Worm (Caenorhabditis elegans) whole organism, young adult: ENCODE data around the gene T28H11.7.

ENCODE experiments used
- B0035.1 ChIP-seq: sonication (generic microtip); optimal IDR thresholded peaks from 2 replicates; lab custom pipeline; 2016; ENCODE audit warnings: missing genetic modification characterization, mild to moderate bottlenecking, missing compliant biosample characterization, missing genotype, missing genetic modification reagents
- F22D6.2 ChIP-seq: sonication (generic microtip); optimal IDR thresholded peaks from 2 replicates; lab custom pipeline; 2016; ENCODE audit warnings: mild to moderate bottlenecking, missing genetic modification characterization, missing compliant biosample characterization
- T07F8.4 ChIP-seq: sonication (generic microtip); optimal IDR thresholded peaks from 2 replicates; lab custom pipeline; 2016; ENCODE audit warnings: mild to moderate bottlenecking, missing genetic modification characterization, moderate library complexity, missing compliant biosample characterization
- T26A5.8 ChIP-seq: sonication (generic microtip); optimal IDR thresholded peaks from 2 replicates; lab custom pipeline; 2016; ENCODE audit warnings: missing genetic modification characterization, missing compliant biosample characterization
- Y53F4B.3 ChIP-seq: fragments of 200-800 bp; sonication (Bioruptor generic); IDR thresholded peaks from 2 replicates; pipeline ENCODE4 v1.3.6; 2022; ENCODE audit warnings: missing genetic modification reagents, missing genetic modification characterization, missing compliant biosample characterization
- Y53G8AR.9 ChIP-seq: fragments of 200-800 bp; sonication (Bioruptor generic); conservative IDR thresholded peaks from 2 replicates; pipeline ENCODE4 v1.3.6; 2022; ENCODE audit warnings: missing genetic modification reagents, missing genetic modification characterization, missing compliant biosample characterization
- akir-1 ChIP-seq: fragments of 200-800 bp; sonication (Bioruptor generic); optimal IDR thresholded peaks from 2 replicates; lab custom pipeline; 2018; ENCODE audit warnings: mild to moderate bottlenecking, missing genetic modification characterization, moderate library complexity, missing compliant biosample characterization
- aptf-2 ChIP-seq: fragments of 200-800 bp; sonication (Bioruptor generic); conservative IDR thresholded peaks from 2 replicates; pipeline ENCODE4 v1.3.6; 2022; ENCODE audit warnings: missing genetic modification reagents, missing genetic modification characterization, missing compliant biosample characterization
- athp-1 ChIP-seq: sonication (generic microtip); optimal IDR thresholded peaks from 2 replicates; lab custom pipeline; 2017; ENCODE audit warnings: mild to moderate bottlenecking, missing genetic modification characterization, missing compliant biosample characterization
- bed-2 ChIP-seq: fragments of 200-800 bp; sonication (Bioruptor generic); IDR thresholded peaks from 2 replicates; pipeline ENCODE4 v1.3.6; 2022; ENCODE audit warnings: missing genetic modification reagents, missing genetic modification characterization, missing compliant biosample characterization
- ccch-3 ChIP-seq: fragments of 200-800 bp; sonication (Bioruptor generic); optimal IDR thresholded peaks from 2 replicates; lab custom pipeline; 2018; ENCODE audit warnings: mild to moderate bottlenecking, missing genetic modification characterization, missing compliant biosample characterization
- cebp-1 ChIP-seq, 2 experiments: fragments of 200-800 bp in 1 of 2; sonication (Bioruptor generic) in 1 of 2; sonication (generic microtip) in 1 of 2; IDR thresholded peaks in 1 of 2; optimal IDR thresholded peaks in 1 of 2; 2 replicates each; pipeline versions ENCODE4 v1.3.6 to Lab custom; 2017 to 2022; ENCODE audit warnings: missing compliant biosample characterization in 2 of 2, missing genetic modification characterization in 2 of 2, mild to moderate bottlenecking in 1 of 2, missing genetic modification reagents in 1 of 2, moderate library complexity in 1 of 2
- chd-7 ChIP-seq: sonication (generic microtip); optimal IDR thresholded peaks from 2 replicates; lab custom pipeline; 2016; ENCODE audit warnings: mild to moderate bottlenecking, missing genetic modification characterization, moderate library complexity, missing compliant biosample characterization
- die-1 ChIP-seq: sonication (generic microtip); optimal IDR thresholded peaks from 2 replicates; lab custom pipeline; 2016; ENCODE audit warnings: missing genotype, mild to moderate bottlenecking, missing genetic modification characterization, missing compliant biosample characterization
- egl-44 ChIP-seq: fragments of 200-800 bp; sonication (Bioruptor generic); IDR thresholded peaks from 2 replicates; pipeline ENCODE4 v1.3.6; 2022; ENCODE audit warnings: missing genetic modification reagents, missing genetic modification characterization, missing compliant biosample characterization
- ekl-4 ChIP-seq: fragments of 200-800 bp; sonication (Bioruptor generic); IDR thresholded peaks from 2 replicates; pipeline ENCODE4 v1.3.6; 2022; ENCODE audit warnings: missing genetic modification reagents, missing genetic modification characterization, missing compliant biosample characterization
- fkh-3 ChIP-seq: sonication (generic microtip); optimal IDR thresholded peaks from 2 replicates; lab custom pipeline; 2016; ENCODE audit warnings: mild to moderate bottlenecking, missing genetic modification characterization, missing compliant biosample characterization
- hmg-1.2 ChIP-seq: fragments of 200-800 bp; sonication (Bioruptor generic); IDR thresholded peaks from 2 replicates; pipeline ENCODE4 v1.3.6; 2022; ENCODE audit warnings: missing genetic modification reagents, missing genetic modification characterization, missing compliant biosample characterization
- hmg-20 ChIP-seq: fragments of 200-800 bp; sonication (Bioruptor generic); IDR thresholded peaks from 2 replicates; pipeline ENCODE4 v1.3.6; 2022; ENCODE audit warnings: missing genetic modification reagents, missing genetic modification characterization, missing compliant biosample characterization
- hrde-1 ChIP-seq: sonication (generic microtip); optimal IDR thresholded peaks from 2 replicates; lab custom pipeline; 2016; ENCODE audit warnings: missing genetic modification characterization, mild to moderate bottlenecking, missing compliant biosample characterization, moderate library complexity, missing genotype, missing genetic modification reagents, borderline replicate concordance
- lin-35 ChIP-seq, 3 experiments: fragments of 150-350 bp in 2 of 3; sonication (generic microtip) in 1 of 3; optimal IDR thresholded peaks; 2 replicates each; lab custom pipeline; 2014 to 2018; ENCODE audit warnings: missing biosample characterization in 3 of 3, missing genetic modification characterization in 3 of 3, missing genetic modification reagents in 3 of 3
- madf-3 ChIP-seq: fragments of 200-800 bp; sonication (Bioruptor generic); IDR thresholded peaks from 2 replicates; pipeline ENCODE4 v1.3.6; 2022; ENCODE audit warnings: missing genetic modification reagents, missing genetic modification characterization, missing compliant biosample characterization
- madf-8 ChIP-seq: fragments of 200-800 bp; sonication (Bioruptor generic); conservative IDR thresholded peaks from 2 replicates; pipeline ENCODE4 v1.3.6; 2022; ENCODE audit warnings: missing genetic modification reagents, missing genetic modification characterization, missing compliant biosample characterization
- mcd-1 ChIP-seq: fragments of 200-800 bp; sonication (Bioruptor generic); IDR thresholded peaks from 2 replicates; pipeline ENCODE4 v1.3.6; 2022; ENCODE audit warnings: missing genetic modification reagents, missing genetic modification characterization, missing compliant biosample characterization
- mxl-1 ChIP-seq: sonication (generic microtip); optimal IDR thresholded peaks from 2 replicates; lab custom pipeline; 2016; ENCODE audit warnings: missing genetic modification characterization, missing compliant biosample characterization
- nfya-2 ChIP-seq: fragments of 200-800 bp; sonication (Bioruptor generic); IDR thresholded peaks from 2 replicates; pipeline ENCODE4 v1.3.6; 2022; ENCODE audit warnings: missing genetic modification reagents, missing genetic modification characterization, missing compliant biosample characterization
- nfyb-1 ChIP-seq: fragments of 200-800 bp; sonication (Bioruptor generic); IDR thresholded peaks from 2 replicates; pipeline ENCODE4 v1.3.6; 2022; ENCODE audit warnings: missing genetic modification reagents, missing genetic modification characterization, missing compliant biosample characterization
- nhr-179 ChIP-seq: sonication (generic microtip); optimal IDR thresholded peaks from 2 replicates; lab custom pipeline; 2016; ENCODE audit warnings: mild to moderate bottlenecking, missing genetic modification characterization, missing compliant biosample characterization
- nhr-90 ChIP-seq: sonication (generic microtip); optimal IDR thresholded peaks from 2 replicates; lab custom pipeline; 2016; ENCODE audit warnings: missing genotype, mild to moderate bottlenecking, missing genetic modification characterization, missing compliant biosample characterization
- rec-8 ChIP-seq, 2 experiments: sonication (generic microtip); optimal IDR thresholded peaks; 2 replicates each; lab custom pipeline; 2016; ENCODE audit warnings: mild to moderate bottlenecking in 2 of 2, missing genetic modification characterization in 2 of 2, missing genetic modification reagents in 2 of 2, missing genotype in 2 of 2, missing biosample characterization in 1 of 2, missing compliant biosample characterization in 1 of 2, moderate library complexity in 1 of 2
- sdz-38 ChIP-seq: sonication (generic microtip); optimal IDR thresholded peaks from 2 replicates; lab custom pipeline; 2016; ENCODE audit warnings: missing genotype, missing genetic modification characterization, missing compliant biosample characterization
- sea-2 ChIP-seq: fragments of 200-800 bp; sonication (Bioruptor generic); IDR thresholded peaks from 2 replicates; pipeline ENCODE4 v1.3.6; 2022; ENCODE audit warnings: missing genetic modification characterization, missing compliant biosample characterization
- snpc-3.4 ChIP-seq: sonication (generic microtip); optimal IDR thresholded peaks from 2 replicates; lab custom pipeline; 2017; ENCODE audit warnings: missing genetic modification characterization, mild to moderate bottlenecking, missing compliant biosample characterization, antibody characterized with exemption, moderate library complexity, missing genotype, missing genetic modification reagents
- snpc-4 ChIP-seq, 5 experiments: fragments of 150-350 bp in 1 of 5; sonication (generic microtip) in 4 of 5; optimal IDR thresholded peaks; 2 replicates each; lab custom pipeline; 2014 to 2018; ENCODE audit warnings: missing genetic modification characterization in 5 of 5, missing biosample characterization in 3 of 5, antibody characterized with exemption in 2 of 5, mild to moderate bottlenecking in 2 of 5, missing compliant biosample characterization in 2 of 5, missing genotype in 2 of 5, moderate library complexity in 2 of 5, missing genetic modification reagents in 1 of 5
- somi-1 ChIP-seq: fragments of 200-800 bp; sonication (Bioruptor generic); optimal IDR thresholded peaks from 2 replicates; lab custom pipeline; 2018; ENCODE audit warnings: mild to moderate bottlenecking, missing genetic modification characterization, missing compliant biosample characterization
- tbp1 ChIP-seq: fragments of 200-800 bp; sonication (Bioruptor generic); optimal IDR thresholded peaks from 2 replicates; lab custom pipeline; 2018; ENCODE audit warnings: mild to moderate bottlenecking, missing genetic modification characterization, missing compliant biosample characterization
- tlf-1 ChIP-seq: fragments of 200-800 bp; sonication (Bioruptor generic); optimal IDR thresholded peaks from 2 replicates; lab custom pipeline; 2018; ENCODE audit warnings: mild to moderate bottlenecking, missing genetic modification characterization, missing compliant biosample characterization
- xnd-1 ChIP-seq: sonication (generic microtip); optimal IDR thresholded peaks from 2 replicates; lab custom pipeline; 2016; ENCODE audit warnings: missing genotype, missing genetic modification reagents, missing genetic modification characterization, missing compliant biosample characterization
- ztf-6 ChIP-seq: fragments of 200-800 bp; sonication (Bioruptor generic); IDR thresholded peaks from 2 replicates; pipeline ENCODE4 v1.3.6; 2022; ENCODE audit warnings: missing genetic modification reagents, missing genetic modification characterization, missing compliant biosample characterization

T28H11.7 gene

DNA sequence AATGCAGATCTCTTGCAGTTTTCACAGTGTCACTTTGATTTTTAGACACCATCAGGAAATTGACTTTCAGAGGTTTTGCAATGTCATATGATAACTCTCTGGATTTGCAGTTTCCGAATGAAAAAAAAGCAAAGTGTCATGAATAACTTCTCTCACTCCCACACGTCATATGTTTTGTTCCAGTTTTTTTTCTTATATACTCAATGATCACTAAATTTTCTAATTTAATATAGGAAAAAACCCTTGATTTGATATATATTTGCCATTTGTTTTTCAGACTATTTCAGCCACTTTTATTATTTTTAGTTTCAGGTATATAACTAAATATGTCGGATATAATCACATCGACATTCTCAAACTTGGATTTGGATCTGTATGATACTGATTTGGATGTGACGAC lies 20.5 kb upstream of the T28H11.7 start, which contains the start of gene C09B9.1:
Gene C09B9.1, plus strand, starts transcription at position 301 of the 400 bp plus-strand sequence.
- no peak for TF ChIP-seq F22D6.2 (tag; lab: Kevin White, UChicago)
- no peak for TF ChIP-seq Y53F4B.3 (GFP tag; lab: Robert Waterston, UW)
- TF ChIP-seq tbp1 (GFP tag; lab: Kevin White, UChicago), result no peak
- no peak for TF ChIP-seq somi-1
- no peak for TF ChIP-seq ccch-3 (GFP tag; lab: Kevin White, UChicago)
- no peak for TF ChIP-seq xnd-1 (tag; lab: Kevin White, UChicago)
- TF ChIP-seq fkh-3 (tag; lab: Kevin White, UChicago), result no peak
- no peak for TF ChIP-seq madf-3
- TF ChIP-seq nhr-179 (tag; lab: Kevin White, UChicago), result no peak
- no peak for TF ChIP-seq rec-8 (tag; optimal IDR thresholded peaks at IDR 0.05; lab: Kevin White, UChicago)
- no peak for TF ChIP-seq ztf-6 (GFP tag; lab: Robert Waterston, UW)
- TF ChIP-seq ekl-4 (GFP tag; lab: Robert Waterston, UW), result no peak
- no peak for TF ChIP-seq snpc-3.4 (tag; lab: Kevin White, UChicago)
- TF ChIP-seq mcd-1 (GFP tag; lab: Robert Waterston, UW), result no peak

DNA sequence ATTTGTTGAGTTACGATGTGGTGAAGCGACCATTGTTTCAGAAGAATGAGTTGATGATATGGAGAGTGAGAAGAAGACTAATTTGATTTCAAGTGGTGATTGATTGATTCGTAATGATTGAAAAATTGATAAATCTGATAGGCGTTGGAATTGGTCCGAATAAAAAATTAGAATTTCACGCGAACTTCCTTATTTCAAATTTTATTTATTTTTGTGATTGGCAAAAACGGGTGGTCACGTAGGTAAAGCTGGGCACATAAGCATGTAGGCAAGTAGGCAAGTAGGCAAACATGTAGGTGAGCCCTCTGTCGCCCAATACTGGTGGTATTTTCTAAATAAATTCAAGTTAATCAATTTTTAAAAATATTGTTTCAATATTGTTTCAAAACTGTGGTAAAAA lies 16.3 kb upstream of the T28H11.7 start, which contains the start of gene C09B9.4:
Gene C09B9.4, minus strand, starts transcription at position 101 of the 400 bp plus-strand sequence.
- TF ChIP-seq aptf-2 (GFP tag; lab: Robert Waterston, UW) (no peak), F22D6.2 (tag; lab: Kevin White, UChicago) (no peak), bed-2 (GFP tag; lab: Robert Waterston, UW) (no peak), tlf-1 (no peak), Y53F4B.3 (GFP tag; lab: Robert Waterston, UW) (no peak), nfya-2 (GFP tag; lab: Robert Waterston, UW) (no peak), die-1 (tag; lab: Kevin White, UChicago) (no peak), tbp1 (GFP tag; lab: Kevin White, UChicago) (no peak), hmg-20 (GFP tag; lab: Robert Waterston, UW) (no peak), chd-7 (tag; lab: Kevin White, UChicago) (no peak), hrde-1 (tag; lab: Kevin White, UChicago) (no peak), B0035.1 (tag; lab: Kevin White, UChicago) (no peak), T26A5.8 (no peak), nhr-90 (tag; lab: Kevin White, UChicago) (no peak), cebp-1 (GFP tag; IDR thresholded peaks at IDR 0.05; lab: Robert Waterston, UW) (no peak), cebp-1 (tag; optimal IDR thresholded peaks at IDR 0.05; lab: Kevin White, UChicago) (no peak), madf-8 (GFP tag; lab: Robert Waterston, UW) (no peak), hmg-1.2 (GFP tag; lab: Robert Waterston, UW) (no peak), sdz-38 (tag; lab: Kevin White, UChicago) (no peak), akir-1 (GFP tag; lab: Kevin White, UChicago) (no peak)

DNA sequence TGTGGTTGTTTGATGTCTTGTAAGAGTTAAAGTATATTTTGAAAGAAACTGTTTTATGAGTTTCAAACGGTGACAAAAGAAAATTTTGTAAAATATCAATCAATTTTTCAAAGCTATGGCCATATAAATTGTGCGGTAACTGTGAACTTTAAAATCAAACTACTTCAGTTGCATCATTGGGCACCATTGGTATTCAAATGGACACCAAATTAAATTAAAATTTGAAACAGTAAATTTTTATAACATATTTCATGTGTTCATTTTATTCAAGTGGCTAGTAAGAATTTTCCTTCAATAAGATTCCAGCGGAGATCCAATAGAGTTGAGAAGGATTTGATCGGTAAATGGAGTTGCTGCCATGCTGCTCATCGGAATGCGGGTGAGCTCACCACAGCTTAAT lies 14.4 kb upstream of the T28H11.7 start:
- TF ChIP-seq tbp1 (GFP tag; lab: Kevin White, UChicago) (no peak), athp-1 (no peak), mxl-1 (no peak), lin-35 (GFP tag; optimal IDR thresholded peaks at IDR 0.05; lab: Kevin White, UChicago) (no peak)

DNA sequence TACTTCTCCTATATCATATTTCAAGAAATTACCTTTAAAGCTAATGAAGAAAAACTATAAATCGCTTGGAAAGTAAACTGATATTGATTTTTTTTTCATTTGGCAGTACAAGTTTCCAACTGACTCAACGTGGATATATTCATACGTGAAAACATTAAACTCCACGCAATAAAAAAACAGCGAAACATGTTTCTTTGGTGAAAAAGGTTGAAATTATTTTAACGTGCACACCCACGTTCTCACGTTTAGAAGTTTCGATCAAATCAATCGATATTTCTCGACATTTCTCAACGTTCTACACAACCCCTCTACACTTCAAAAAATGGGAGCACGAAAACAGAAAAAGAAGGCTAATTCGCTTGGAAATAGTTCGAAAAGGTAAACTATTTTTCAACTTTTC lies 12.0 kb upstream of the T28H11.7 start, which contains the start of the genes best-6 and C09B9.2:
Gene best-6, minus strand, starts transcription at position 101 of the 400 bp plus-strand sequence.
Gene C09B9.2, plus strand, starts transcription at position 314 of the 400 bp plus-strand sequence.
- no peak for TF ChIP-seq lin-35 (GFP tag; optimal IDR thresholded peaks at IDR 0.05; lab: Kevin White, UChicago)
- no peak for TF ChIP-seq egl-44 (GFP tag; lab: Robert Waterston, UW)
- TF ChIP-seq T07F8.4, result no peak
- no peak for TF ChIP-seq nhr-179 (tag; lab: Kevin White, UChicago)
- TF ChIP-seq nfyb-1 (GFP tag; lab: Robert Waterston, UW), result no peak
- no peak for TF ChIP-seq Y53G8AR.9
- no peak for TF ChIP-seq snpc-4 (GFP tag; optimal IDR thresholded peaks at IDR 0.05; lab: Kevin White, UChicago)
- no peak for TF ChIP-seq snpc-4 (tag; optimal IDR thresholded peaks at IDR 0.05; lab: Kevin White, UChicago)
- TF ChIP-seq sea-2, result no peak
- TF ChIP-seq, all 124 proteins: peak for 0
